Worm (Caenorhabditis elegans): ENCODE measurements around the gene mec-17.

Gene mec-17

DNA sequence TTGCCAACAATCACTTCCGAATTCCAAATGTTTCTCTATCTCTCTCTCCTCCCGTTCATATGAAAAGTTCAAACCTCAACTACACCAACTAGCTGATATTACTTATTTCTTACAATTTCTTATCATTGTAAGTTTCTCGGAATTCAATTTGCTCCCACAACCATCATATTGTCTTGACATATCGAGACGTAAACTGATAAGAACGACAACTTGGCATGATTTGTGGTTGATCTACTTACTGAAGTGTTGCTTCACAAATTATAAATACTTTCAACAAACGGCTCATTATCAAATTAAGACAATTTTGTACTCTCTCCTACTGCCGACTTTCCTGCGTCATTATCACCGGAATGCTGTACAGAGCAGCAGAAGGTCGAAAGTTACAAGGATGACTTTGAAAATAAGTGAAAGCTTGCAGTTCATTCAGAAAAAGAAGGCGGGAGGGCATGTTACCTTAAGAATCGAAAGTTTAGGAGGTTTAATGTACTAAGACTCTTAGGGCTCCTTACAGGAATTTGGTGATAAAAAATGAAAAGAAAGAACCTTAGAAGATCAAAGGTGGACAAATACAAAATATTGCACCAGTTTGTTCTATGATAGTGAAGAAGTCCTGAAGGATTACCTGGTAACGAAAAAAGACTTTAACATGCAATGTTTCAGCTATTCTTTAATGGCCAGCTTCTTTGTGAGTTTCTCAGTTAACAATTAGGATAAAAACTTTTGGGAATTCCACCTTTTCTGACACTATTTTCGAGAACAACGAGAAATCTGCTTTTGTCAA, 45.3 kb upstream of the mec-17 start:
- TF ChIP-seq fos-1 (tag; optimal IDR thresholded peaks at IDR 0.05) (peak; percentile 84), F13H6.1 (tag; optimal IDR thresholded peaks at IDR 0.05) (peak; percentile 10), sma-9 (GFP tag; optimal IDR thresholded peaks at IDR 0.05) (peak; percentile 82), sma-9 (tag; optimal IDR thresholded peaks at IDR 0.05) (no peak), egl-27 (tag; optimal IDR thresholded peaks at IDR 0.05) (peak; percentile 31), nhr-129 (tag; optimal IDR thresholded peaks at IDR 0.05) (no peak), crh-2 (tag; optimal IDR thresholded peaks at IDR 0.05) (peak; percentile 78), lin-13 (GFP tag; optimal IDR thresholded peaks at IDR 0.05) (no peak)

DNA sequence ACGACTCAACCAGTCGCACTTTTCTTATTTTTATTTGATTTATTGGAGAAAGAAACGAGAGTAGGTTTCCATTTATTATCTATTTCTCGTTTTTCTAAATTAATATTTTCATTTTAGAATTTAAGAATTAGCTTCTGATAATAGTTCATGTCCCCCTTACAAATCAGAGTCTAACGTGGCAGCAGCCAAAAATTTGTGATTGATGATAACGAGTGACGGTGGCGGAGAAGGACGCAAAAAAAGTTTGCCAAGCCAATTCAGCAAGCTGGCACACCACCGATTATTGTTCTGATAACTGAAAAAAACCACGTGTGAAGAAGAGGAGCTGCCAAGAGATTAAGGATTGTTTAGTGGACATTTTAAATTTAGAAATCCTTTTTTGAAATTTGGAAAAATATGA, 43.1 kb upstream of the mec-17 start:
- TF ChIP-seq ama-1 (optimal IDR thresholded peaks at IDR 0.05) (no peak), F13H6.1 (tag; optimal IDR thresholded peaks at IDR 0.05) (peak; percentile 12), sma-9 (GFP tag; optimal IDR thresholded peaks at IDR 0.05) (peak; percentile 57), sma-9 (tag; optimal IDR thresholded peaks at IDR 0.05) (no peak), crh-2 (tag; optimal IDR thresholded peaks at IDR 0.05) (peak; percentile 79), fos-1 (tag; optimal IDR thresholded peaks at IDR 0.05) (peak; percentile 76)

DNA sequence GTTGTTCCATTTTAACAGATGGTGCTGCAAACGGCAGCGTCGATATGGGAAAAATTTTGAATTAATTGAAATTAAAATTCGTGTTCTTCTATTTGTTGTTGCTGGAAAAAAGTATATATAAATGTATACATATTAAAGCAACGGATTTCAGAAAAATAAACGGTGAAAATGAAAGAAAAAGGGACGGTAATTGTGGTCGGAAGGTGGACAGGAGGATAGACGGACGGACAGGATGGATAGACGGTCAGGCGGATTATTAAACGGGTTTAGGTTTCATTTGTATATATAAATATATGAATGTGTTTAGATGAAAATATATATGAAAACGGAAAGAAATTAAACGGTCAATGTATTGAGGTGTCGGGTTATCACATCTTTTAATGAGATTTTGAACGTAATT, 42.4 kb upstream of the mec-17 start, which contains the start of gene nhr-31:
Gene nhr-31, minus strand, starts transcription at position 101 of the 400 bp plus-strand sequence.
- TF ChIP-seq nhr-23 (tag; optimal IDR thresholded peaks at IDR 0.05) (no peak), lsy-2 (tag; optimal IDR thresholded peaks at IDR 0.05) (no peak), sma-3 (GFP tag; optimal IDR thresholded peaks at IDR 0.05) (no peak), alr-1 (tag; optimal IDR thresholded peaks at IDR 0.05) (no peak), unc-39 (tag; optimal IDR thresholded peaks at IDR 0.05) (no peak), peb-1 (tag; optimal IDR thresholded peaks at IDR 0.05) (no peak), ZK546.5 (tag; optimal IDR thresholded peaks at IDR 0.05) (no peak), nhr-129 (tag; optimal IDR thresholded peaks at IDR 0.05) (no peak), unc-62 (GFP tag; optimal IDR thresholded peaks at IDR 0.05) (no peak), nhr-11 (tag; optimal IDR thresholded peaks at IDR 0.05) (no peak), nhr-21 (tag; optimal IDR thresholded peaks at IDR 0.05) (no peak), ceh-16 (tag; optimal IDR thresholded peaks at IDR 0.05) (no peak), mab-5 (tag; optimal IDR thresholded peaks at IDR 0.05) (no peak), sma-9 (GFP tag; optimal IDR thresholded peaks at IDR 0.05) (no peak), sma-9 (tag; optimal IDR thresholded peaks at IDR 0.05) (no peak), dmd-4 (tag; optimal IDR thresholded peaks at IDR 0.05) (no peak), nhr-237 (tag; optimal IDR thresholded peaks at IDR 0.05) (no peak), crh-2 (tag; optimal IDR thresholded peaks at IDR 0.05) (no peak), nhr-6 (tag; optimal IDR thresholded peaks at IDR 0.05) (no peak), nhr-10 (tag; optimal IDR thresholded peaks at IDR 0.05) (no peak), elt-1 (tag; optimal IDR thresholded peaks at IDR 0.05) (no peak)

DNA sequence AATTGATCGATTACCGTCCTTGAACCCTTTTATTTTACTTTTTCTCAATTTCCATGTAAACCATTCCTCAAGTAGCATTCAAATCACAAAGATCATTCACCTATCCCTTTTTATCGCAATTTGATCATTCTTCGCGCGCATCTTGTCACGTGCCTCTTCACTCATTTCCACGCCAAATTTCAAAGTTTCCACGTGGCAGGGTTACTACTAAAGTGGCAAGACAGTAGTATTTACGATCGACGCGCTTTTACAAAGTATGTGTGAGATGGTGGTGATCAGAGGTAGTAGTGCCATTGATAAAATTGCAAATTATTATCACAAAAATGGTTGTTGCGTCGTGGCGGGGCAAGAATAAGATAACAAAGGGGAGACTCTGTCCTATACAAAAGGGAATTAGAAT, 41.4 kb upstream of the mec-17 start:
- TF ChIP-seq sma-3 (GFP tag; optimal IDR thresholded peaks at IDR 0.05) (peak; percentile 92), lin-13 (GFP tag; optimal IDR thresholded peaks at IDR 0.05) (no peak), nhr-25 (tag; optimal IDR thresholded peaks at IDR 0.05) (peak; percentile 95), egl-27 (tag; optimal IDR thresholded peaks at IDR 0.05) (peak; percentile 44), peb-1 (tag; optimal IDR thresholded peaks at IDR 0.05) (no peak), sem-4 (tag; optimal IDR thresholded peaks at IDR 0.05) (peak; percentile 12), aly-2 (tag; optimal IDR thresholded peaks at IDR 0.05) (no peak), elt-1 (tag; optimal IDR thresholded peaks at IDR 0.05) (no peak), nhr-237 (tag; optimal IDR thresholded peaks at IDR 0.05) (no peak), nhr-23 (tag; optimal IDR thresholded peaks at IDR 0.05) (no peak), nhr-6 (tag; optimal IDR thresholded peaks at IDR 0.05) (peak; percentile 69), blmp-1 (tag; optimal IDR thresholded peaks at IDR 0.05; ENCODE audit: insufficient read depth) (peak; percentile 89), mdl-1 (tag; optimal IDR thresholded peaks at IDR 0.05) (peak; percentile 78 to 83), ztf-11 (tag; optimal IDR thresholded peaks at IDR 0.05) (no peak), nhr-12 (tag; optimal IDR thresholded peaks at IDR 0.05) (no peak), gmeb-1 (tag; optimal IDR thresholded peaks at IDR 0.05) (peak; percentile 69), unc-55 (GFP tag; optimal IDR thresholded peaks at IDR 0.05) (no peak), unc-62 (GFP tag; optimal IDR thresholded peaks at IDR 0.05) (no peak), Y55F3AM.14 (GFP tag; optimal IDR thresholded peaks at IDR 0.05) (peak; percentile 55), ama-1 (optimal IDR thresholded peaks at IDR 0.05) (peak; percentile 34), nhr-21 (tag; optimal IDR thresholded peaks at IDR 0.05) (peak; percentile 95), F13H6.1 (tag; optimal IDR thresholded peaks at IDR 0.05) (peak; percentile 67), crh-2 (tag; optimal IDR thresholded peaks at IDR 0.05) (peak; percentile 99), nhr-129 (tag; optimal IDR thresholded peaks at IDR 0.05) (peak; percentile 65), fos-1 (tag; optimal IDR thresholded peaks at IDR 0.05) (peak; percentile 61), lsy-2 (tag; optimal IDR thresholded peaks at IDR 0.05) (peak in 1 of 2 experiments; percentile 33), sma-9 (GFP tag; optimal IDR thresholded peaks at IDR 0.05) (peak; percentile 97), sma-9 (tag; optimal IDR thresholded peaks at IDR 0.05) (no peak), ZK546.5 (tag; optimal IDR thresholded peaks at IDR 0.05) (no peak), snpc-4 (tag; optimal IDR thresholded peaks at IDR 0.05) (no peak), nhr-10 (tag; optimal IDR thresholded peaks at IDR 0.05) (no peak)
